Worm (Caenorhabditis elegans): ENCODE measurements around the gene lpd-7.

DNA sequence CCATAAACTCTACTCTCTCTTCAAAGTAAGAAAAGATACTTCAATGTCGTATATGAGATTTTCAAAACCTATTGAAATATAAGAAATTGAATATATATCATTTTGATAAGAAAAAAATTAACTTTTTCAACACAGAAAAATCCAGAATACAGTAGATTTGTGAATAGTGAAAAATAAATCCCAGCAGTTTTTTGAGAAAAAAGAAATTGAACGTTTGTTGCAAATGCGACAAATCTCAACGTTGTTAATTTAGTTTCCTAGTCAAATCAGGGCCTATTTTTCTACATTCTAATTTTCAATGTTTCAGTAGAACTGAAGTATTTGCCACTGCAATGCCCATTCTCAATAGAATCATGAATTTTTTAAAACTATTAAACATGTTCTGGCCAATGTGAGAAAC lies 41.4 kb downstream of the lpd-7 start, which contains the start of gene T04A6.2:
- TF ChIP-seq ceh-39 (tag; optimal IDR thresholded peaks at IDR 0.05): no peak
- no peak for TF ChIP-seq pha-4 (tag; optimal IDR thresholded peaks at IDR 0.05)
- no peak for TF ChIP-seq ces-1 (GFP tag; optimal IDR thresholded peaks at IDR 0.05)
- TF ChIP-seq unc-62 (GFP tag; optimal IDR thresholded peaks at IDR 0.05): no peak
- no peak for TF ChIP-seq zip-8 (tag; optimal IDR thresholded peaks at IDR 0.05)
- TF ChIP-seq nhr-28 (tag; optimal IDR thresholded peaks at IDR 0.05): no peak
- TF ChIP-seq nhr-12 (tag; optimal IDR thresholded peaks at IDR 0.05): no peak
- TF ChIP-seq unc-120 (tag; optimal IDR thresholded peaks at IDR 0.05; ENCODE audit: poor library complexity, severe bottlenecking): no peak
- no peak for TF ChIP-seq ztf-11 (tag; optimal IDR thresholded peaks at IDR 0.05)
- TF ChIP-seq nhr-237 (tag; optimal IDR thresholded peaks at IDR 0.05): no peak
- no peak for TF ChIP-seq nhr-2 (tag; optimal IDR thresholded peaks at IDR 0.05)
